Worm (Caenorhabditis elegans) whole organism, midembryonic: ENCODE data around the gene npr-38.

Experiments used
- T22C8.4 ChIP-seq: fragments of 200-800 bp; sonication (Bioruptor generic); IDR thresholded peaks from 2 replicates; pipeline ENCODE4 v1.3.6; 2022; ENCODE audit warnings: missing genetic modification characterization, missing compliant biosample characterization
- cog-1 ChIP-seq: sonication (generic microtip); optimal IDR thresholded peaks from 2 replicates; lab custom pipeline; 2016; ENCODE audit warnings: missing genetic modification characterization, missing compliant biosample characterization
- flt-1 ChIP-seq: fragments of 200-800 bp; sonication (Bioruptor generic); IDR thresholded peaks from 2 replicates; pipeline ENCODE4 v1.3.6; 2022; ENCODE audit warnings: missing genetic modification characterization, missing compliant biosample characterization
- klf-2 ChIP-seq: fragments of 200-800 bp; sonication (Bioruptor generic); conservative IDR thresholded peaks from 2 replicates; pipeline ENCODE4 v1.3.6; 2022; ENCODE audit warnings: missing genetic modification reagents, missing genetic modification characterization, missing compliant biosample characterization
- med-1 ChIP-seq: sonication (generic microtip); optimal IDR thresholded peaks from 2 replicates; lab custom pipeline; 2017; ENCODE audit warnings: missing genetic modification characterization, mild to moderate bottlenecking, missing compliant biosample characterization, antibody characterized with exemption, missing genetic modification reagents; ENCODE audit not compliant: insufficient read depth
- ref-1 ChIP-seq: fragments of 200-800 bp; sonication (Bioruptor generic); conservative IDR thresholded peaks from 2 replicates; pipeline ENCODE4 v1.3.6; 2022; ENCODE audit warnings: missing genetic modification reagents, missing genetic modification characterization, missing compliant biosample characterization
- tab-1 ChIP-seq: fragments of 200-800 bp; sonication (Bioruptor generic); IDR thresholded peaks from 2 replicates; pipeline ENCODE4 v1.3.6; 2022; ENCODE audit warnings: missing genetic modification characterization, missing compliant biosample characterization
- ztf-23 ChIP-seq: fragments of 200-800 bp; sonication (Bioruptor generic); IDR thresholded peaks from 2 replicates; pipeline ENCODE4 v1.3.6; 2022; ENCODE audit warnings: missing genetic modification reagents, missing genetic modification characterization, missing compliant biosample characterization
- ztf-29 ChIP-seq: fragments of 200-800 bp; sonication (Bioruptor generic); IDR thresholded peaks from 2 replicates; pipeline ENCODE4 v1.3.6; 2022; ENCODE audit warnings: missing genetic modification reagents, missing genetic modification characterization, missing compliant biosample characterization

The npr-38 gene

DNA sequence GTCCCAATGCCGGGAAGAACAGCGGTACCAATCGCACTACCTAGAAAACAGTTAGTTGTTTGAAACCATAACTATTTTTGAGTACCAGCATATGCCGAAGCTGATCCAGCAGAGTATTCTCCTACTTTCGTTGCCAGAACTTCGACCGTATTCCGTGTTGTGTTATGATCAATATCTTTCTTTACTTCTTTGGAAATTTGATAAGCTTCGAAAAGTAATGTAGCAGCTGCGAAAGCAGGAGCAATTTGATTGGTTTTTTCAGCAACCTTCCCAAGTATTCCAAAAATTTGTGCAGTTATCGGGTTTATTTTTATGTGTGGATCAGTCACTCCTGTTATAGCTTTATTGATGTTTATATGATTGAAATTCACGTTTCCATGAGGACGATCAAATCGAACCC lies 48.6 kb downstream of the npr-38 start:
- TF ChIP-seq med-1: no peak
- TF ChIP-seq ref-1 (GFP tag; lab: Robert Waterston, UW): no peak
- TF ChIP-seq ztf-23 (GFP tag; lab: Robert Waterston, UW): no peak
- TF ChIP-seq ztf-29: no peak
- TF ChIP-seq cog-1 (tag; lab: Kevin White, UChicago): no peak
- no peak for TF ChIP-seq tab-1 (GFP tag; lab: Robert Waterston, UW)
- TF ChIP-seq T22C8.4 (GFP tag; lab: Robert Waterston, UW): no peak
- no peak for TF ChIP-seq flt-1 (GFP tag; lab: Robert Waterston, UW)
- no peak for TF ChIP-seq klf-2 (GFP tag; lab: Robert Waterston, UW)

DNA sequence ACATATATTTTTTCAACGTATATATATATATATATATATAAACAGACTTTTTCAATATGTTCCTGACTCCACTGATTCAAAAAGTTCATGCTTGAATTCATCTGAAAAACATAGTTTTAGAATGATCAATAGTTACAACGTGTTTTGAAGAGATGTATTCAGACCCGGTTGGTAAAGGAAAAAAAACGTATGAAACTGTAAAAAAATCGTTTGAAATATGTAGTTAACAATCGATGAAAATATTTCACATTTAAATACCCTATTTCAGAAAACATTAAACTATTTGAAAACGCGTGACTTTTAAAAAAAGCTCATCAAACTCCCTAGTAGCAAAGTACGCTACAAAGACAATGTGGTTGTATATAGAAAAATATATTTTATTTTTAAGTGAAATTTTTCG lies 49.2 kb downstream of the npr-38 start, which contains the start of gene C03B1.14:
C03B1.14 (minus strand) TSS at position 101 of the 400 bp plus-strand sequence.
- TF ChIP-seq ztf-23 (GFP tag; lab: Robert Waterston, UW): no peak
- TF ChIP-seq flt-1 (GFP tag; lab: Robert Waterston, UW): no peak
- TF ChIP-seq T22C8.4 (GFP tag; lab: Robert Waterston, UW): no peak
- TF ChIP-seq tab-1 (GFP tag; lab: Robert Waterston, UW): no peak
- TF ChIP-seq ztf-29: no peak
- no peak for TF ChIP-seq ref-1 (GFP tag; lab: Robert Waterston, UW)
- no peak for TF ChIP-seq klf-2 (GFP tag; lab: Robert Waterston, UW)
- no peak for TF ChIP-seq cog-1 (tag; lab: Kevin White, UChicago)
- TF ChIP-seq med-1: no peak
